Worm (Caenorhabditis elegans): ENCODE measurements around the gene irk-1.

irk-1 gene

DNA sequence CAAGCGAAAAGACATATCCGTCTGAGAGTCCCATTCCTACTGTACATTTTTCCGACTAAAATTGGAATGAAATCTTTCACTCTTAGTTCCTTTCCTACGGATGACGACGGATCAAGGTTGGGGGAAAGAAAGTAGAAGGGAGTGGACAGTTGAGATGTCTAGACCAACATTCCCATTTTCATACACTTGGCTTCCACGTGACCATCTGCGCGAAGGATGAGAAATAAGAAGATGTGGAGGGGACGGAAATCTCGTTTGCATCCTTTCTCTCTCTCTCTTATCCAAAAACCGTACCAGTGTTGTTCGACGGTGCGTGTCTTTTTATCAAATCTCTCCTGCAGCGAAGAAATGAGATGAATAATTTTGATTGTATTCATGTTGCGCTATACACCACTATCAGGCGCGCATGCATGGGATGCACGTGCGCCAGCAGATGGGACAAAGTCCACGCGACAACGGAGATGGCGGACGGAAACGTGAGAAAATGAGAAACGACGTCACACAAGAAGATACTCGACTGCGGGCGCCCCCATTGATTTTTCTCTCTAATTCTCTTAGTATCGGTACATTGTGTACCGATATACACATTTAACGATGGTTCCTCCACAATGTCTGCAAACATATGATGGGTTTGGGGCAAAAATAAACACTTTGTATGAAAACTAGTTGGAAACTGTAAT, 40.4 kb downstream of the irk-1 start (continued):
- TF ChIP-seq ceh-20 (GFP tag; IDR thresholded peaks at IDR 0.05) (peak; percentile 89), ctbp-1 (GFP tag; IDR thresholded peaks at IDR 0.05) (peak; percentile 92), unc-62 (GFP tag; optimal IDR thresholded peaks at IDR 0.05 in 1 of 2) (peak in 1 of 2 experiments; percentile 86), unc-62 (tag; optimal IDR thresholded peaks at IDR 0.05) (no peak), mxl-2 (GFP tag; conservative IDR thresholded peaks at IDR 0.05) (peak; percentile 98), duxl-1 (tag; optimal IDR thresholded peaks at IDR 0.05; ENCODE audit: poor library complexity) (no peak), lir-3 (tag; optimal IDR thresholded peaks at IDR 0.05) (peak; percentile 27), F44E2.7 (GFP tag; IDR thresholded peaks at IDR 0.05) (no peak), hlh-30 (tag; optimal IDR thresholded peaks at IDR 0.05; ENCODE audit: insufficient read depth) (peak; percentile 99), madf-5 (GFP tag; IDR thresholded peaks at IDR 0.05) (no peak), ama-1 (optimal IDR thresholded peaks at IDR 0.05) (no peak), pqm-1 (tag; optimal IDR thresholded peaks at IDR 0.05) (peak; percentile 13), cey-2 (tag; optimal IDR thresholded peaks at IDR 0.05; ENCODE audit: borderline replicate concordance, insufficient read depth) (peak; percentile 91), hif-1 (tag; optimal IDR thresholded peaks at IDR 0.05) (peak; percentile 77 to 97), lin-38 (GFP tag; IDR thresholded peaks at IDR 0.05) (peak; percentile 53), nhr-102 (tag; optimal IDR thresholded peaks at IDR 0.05) (peak; percentile 95), T20F7.1 (GFP tag; optimal IDR thresholded peaks at IDR 0.05) (peak; percentile 65), mes-2 (tag; optimal IDR thresholded peaks at IDR 0.05; ENCODE audit: poor library complexity, severe bottlenecking) (peak; percentile 66), nhr-77 (tag; optimal IDR thresholded peaks at IDR 0.05) (peak; percentile 64), lin-29 (GFP tag; IDR thresholded peaks at IDR 0.05) (no peak), rbr-2 (tag; optimal IDR thresholded peaks at IDR 0.05) (peak; percentile 76), pha-4 (GFP tag; IDR thresholded peaks at IDR 0.05) (peak; percentile 74), pha-4 (tag; optimal IDR thresholded peaks at IDR 0.05) (peak; percentile 13), nhr-42 (GFP tag; IDR thresholded peaks at IDR 0.05) (peak; percentile 55; the same call in 1 of the 2 replicates), Y105C5A.15 (GFP tag; IDR thresholded peaks at IDR 0.05) (no peak), gei-8 (GFP tag; optimal IDR thresholded peaks at IDR 0.05) (peak; percentile 95), saeg-2 (GFP tag; IDR thresholded peaks at IDR 0.05) (peak; percentile 84; the same call in 1 of the 2 replicates), zip-11 (GFP tag; IDR thresholded peaks at IDR 0.05) (no peak), snpc-1.2 (GFP tag; IDR thresholded peaks at IDR 0.05) (no peak), zip-2 (tag; optimal IDR thresholded peaks at IDR 0.05) (peak; percentile 50), daf-16 (GFP tag; optimal IDR thresholded peaks at IDR 0.05) (peak; percentile 74 to 76), daf-16 (tag; optimal IDR thresholded peaks at IDR 0.05) (peak; percentile 86), ceh-82 (tag; optimal IDR thresholded peaks at IDR 0.05) (no peak), ztf-11 (tag; optimal IDR thresholded peaks at IDR 0.05) (no peak), nhr-10 (tag; optimal IDR thresholded peaks at IDR 0.05) (peak; percentile 91), ZK546.5 (tag; optimal IDR thresholded peaks at IDR 0.05) (no peak), tag-97 (GFP tag; IDR thresholded peaks at IDR 0.05) (no peak), nhr-28 (tag; optimal IDR thresholded peaks at IDR 0.05) (peak; percentile 94), dmd-9 (GFP tag; IDR thresholded peaks at IDR 0.05) (no peak), snpc-4 (tag; optimal IDR thresholded peaks at IDR 0.05) (no peak), F10B5.3 (tag; optimal IDR thresholded peaks at IDR 0.05) (no peak), Y5F2A.4 (GFP tag; optimal IDR thresholded peaks at IDR 0.05) (no peak), Y48G9A.11 (GFP tag; IDR thresholded peaks at IDR 0.05) (no peak), lin-15B (tag; optimal IDR thresholded peaks at IDR 0.05) (no peak), arid-1 (GFP tag; conservative IDR thresholded peaks at IDR 0.05) (peak; percentile 66), lim-7 (GFP tag; IDR thresholded peaks at IDR 0.05) (no peak; the same call in 1 of the 2 replicates), spr-1 (tag; optimal IDR thresholded peaks at IDR 0.05) (peak; percentile 85), ceh-32 (tag; optimal IDR thresholded peaks at IDR 0.05; ENCODE audit: poor library complexity) (no peak), dmd-6 (GFP tag; IDR thresholded peaks at IDR 0.05) (peak; percentile 98), daf-12 (tag; optimal IDR thresholded peaks at IDR 0.05) (no peak), nhr-41 (GFP tag; IDR thresholded peaks at IDR 0.05) (no peak)

All from whole organism, L4 larva.